Worm (Caenorhabditis elegans) whole organism, L2 larva: ENCODE measurements around the gene Y39A1A.2.

Source experiments
- mdl-1 ChIP-seq, 2 experiments: fragments of 150-350 bp in 1 of 2; sonication (generic microtip) in 1 of 2; optimal IDR thresholded peaks; 2 replicates each; lab custom pipeline; 2017; ENCODE audit warnings: missing biosample characterization in 2 of 2, missing genetic modification characterization in 2 of 2
- unc-62 ChIP-seq: fragments of 150-350 bp; optimal IDR thresholded peaks from 2 replicates; lab custom pipeline; 2014; ENCODE audit warnings: missing biosample characterization, missing genetic modification reagents, missing genetic modification characterization

ce11 chrIII:10649219-10649618 lies 45.9 kb upstream of the Y39A1A.2 start, which contains the start of gene emg-1:
- TF ChIP-seq mdl-1 (tag; optimal IDR thresholded peaks at IDR 0.05; lab: Kevin White, UChicago) (no peak), unc-62 (GFP tag; lab: Kevin White, UChicago) (no peak)
